Fruit fly (Drosophila melanogaster) whole organism, wandering third instar larva: ENCODE measurements around the gene CG2247.

Source experiments
- Abd-B ChIP-seq: fragments of >200 bp; optimal IDR thresholded peaks from 2 replicates; lab custom pipeline; 2017; ENCODE audit warnings: missing biosample characterization, missing genetic modification characterization
- CG9705 ChIP-seq: fragments of 200-800 bp; sonication (Bioruptor generic); optimal IDR thresholded peaks from 2 replicates; lab custom pipeline; 2018; ENCODE audit warnings: missing biosample characterization, mild to moderate bottlenecking, missing genetic modification characterization
- Dfd ChIP-seq: fragments of >200 bp; optimal IDR thresholded peaks from 2 replicates; lab custom pipeline; 2017; ENCODE audit warnings: missing biosample characterization, missing genetic modification characterization
- Dif ChIP-seq: fragments of 200-275, 200-300 bp; sonication (Bioruptor generic); optimal IDR thresholded peaks from 2 replicates; lab custom pipeline; 2018; ENCODE audit warnings: missing biosample characterization, missing genetic modification characterization; ENCODE audit not compliant: partially characterized antibody
- GATAd ChIP-seq: sonication (Bioruptor generic); optimal IDR thresholded peaks from 2 replicates; lab custom pipeline; 2016; ENCODE audit warnings: missing biosample characterization, missing genetic modification characterization
- HLH106 ChIP-seq: fragments of 200-800 bp; optimal IDR thresholded peaks from 3 replicates; lab custom pipeline; 2019; ENCODE audit warnings: missing biosample characterization, mild to moderate bottlenecking, missing genetic modification characterization, moderate library complexity
- Hnf4 ChIP-seq: fragments of 200-800 bp; sonication (Bioruptor generic); optimal IDR thresholded peaks from 2 replicates; lab custom pipeline; 2016; ENCODE audit warnings: missing biosample characterization, mild to moderate bottlenecking, missing genetic modification characterization
- Hr78 ChIP-seq: fragments of >200 bp; optimal IDR thresholded peaks from 2 replicates; lab custom pipeline; 2017; ENCODE audit warnings: missing biosample characterization, missing genetic modification characterization
- Hr83 ChIP-seq: fragments of 200-300 bp; sonication (Bioruptor generic); optimal IDR thresholded peaks from 2 replicates; lab custom pipeline; 2016; ENCODE audit warnings: missing biosample characterization, mild to moderate bottlenecking, missing genetic modification characterization, moderate library complexity; ENCODE audit not compliant: poor library complexity, severe bottlenecking
- Mio ChIP-seq: sonication (Bioruptor generic); optimal IDR thresholded peaks from 2 replicates; lab custom pipeline; 2016; ENCODE audit warnings: missing biosample characterization, missing genetic modification characterization
- Myc ChIP-seq: fragments of >200 bp; optimal IDR thresholded peaks from 2 replicates; lab custom pipeline; 2017
- N ChIP-seq: fragments of >200 bp; optimal IDR thresholded peaks from 2 replicates; lab custom pipeline; 2018; ENCODE audit warnings: missing biosample characterization, missing external identifiers, missing genetic modification characterization
- OdsH ChIP-seq: fragments of 200-800 bp; sonication (Bioruptor generic); optimal IDR thresholded peaks from 2 replicates; lab custom pipeline; 2016; ENCODE audit warnings: missing biosample characterization, mild to moderate bottlenecking, missing genetic modification characterization
- Rel ChIP-seq, 2 experiments: fragments of 200-800 bp; sonication (Bioruptor generic) in 1 of 2; optimal IDR thresholded peaks; 2 replicates in 1 of 2; 3 replicates in 1 of 2; lab custom pipeline; 2016 to 2019; ENCODE audit warnings: mild to moderate bottlenecking in 2 of 2, missing biosample characterization in 2 of 2, missing genetic modification characterization in 2 of 2, moderate library complexity in 1 of 2
- Sp1 ChIP-seq: fragments of 200-800 bp; sonication (Bioruptor generic); optimal IDR thresholded peaks from 3 replicates; lab custom pipeline; 2019; ENCODE audit warnings: missing biosample characterization, mild to moderate bottlenecking, missing genetic modification characterization, moderate library complexity
- Vsx2 ChIP-seq: fragments of 200-300, 225-300 bp; sonication (Bioruptor generic); optimal IDR thresholded peaks from 2 replicates; lab custom pipeline; 2018; ENCODE audit warnings: missing biosample characterization, missing genetic modification characterization; ENCODE audit not compliant: partially characterized antibody
- br ChIP-seq: fragments of 200-800 bp; sonication (Bioruptor generic); optimal IDR thresholded peaks from 2 replicates; lab custom pipeline; 2016; ENCODE audit warnings: missing biosample characterization, missing genetic modification characterization
- brk ChIP-seq: fragments of 200-800 bp; sonication (Bioruptor generic); optimal IDR thresholded peaks from 2 replicates; lab custom pipeline; 2016; ENCODE audit warnings: missing biosample characterization, mild to moderate bottlenecking, missing genetic modification characterization
- dl ChIP-seq, 2 experiments: fragments of 175-275, 200-275 bp in 1 of 2; fragments of 200-275 bp in 1 of 2; sonication (Bioruptor generic); optimal IDR thresholded peaks; lab custom pipeline; 2018; ENCODE audit warnings: mild to moderate bottlenecking in 2 of 2, missing biosample characterization in 2 of 2, missing genetic modification characterization in 2 of 2, moderate library complexity in 2 of 2; ENCODE audit not compliant: partially characterized antibody in 2 of 2, insufficient read depth in 1 of 2
- dmrt93B ChIP-seq: fragments of 200-800 bp; sonication (Bioruptor generic); optimal IDR thresholded peaks from 2 replicates; lab custom pipeline; 2018; ENCODE audit warnings: missing biosample characterization, mild to moderate bottlenecking, missing genetic modification characterization
- dsf ChIP-seq: sonication (Bioruptor generic); optimal IDR thresholded peaks from 2 replicates; lab custom pipeline; 2016; ENCODE audit warnings: missing biosample characterization, missing genetic modification characterization, borderline replicate concordance
- foxo ChIP-seq, 2 experiments: fragments of 200-800 bp; sonication (Bioruptor generic); optimal IDR thresholded peaks; 2 replicates in 1 of 2; 3 replicates in 1 of 2; lab custom pipeline; 2016 to 2017; ENCODE audit warnings: missing biosample characterization in 2 of 2, missing genetic modification characterization in 2 of 2
- fru ChIP-seq: fragments of 200-800 bp; sonication (Bioruptor generic); optimal IDR thresholded peaks from 3 replicates; lab custom pipeline; 2016; ENCODE audit warnings: missing biosample characterization, mild to moderate bottlenecking, missing genetic modification characterization
- h ChIP-seq: fragments of 200-800 bp; sonication (Bioruptor generic); optimal IDR thresholded peaks from 3 replicates; lab custom pipeline; 2016; ENCODE audit warnings: missing biosample characterization, mild to moderate bottlenecking, missing genetic modification characterization
- jim ChIP-seq: fragments of 175-275, 200-325 bp; sonication (Bioruptor generic); optimal IDR thresholded peaks from 2 replicates; lab custom pipeline; 2016; ENCODE audit warnings: missing biosample characterization, mild to moderate bottlenecking, missing genetic modification characterization
- lola ChIP-seq: fragments of >200 bp; optimal IDR thresholded peaks from 2 replicates; lab custom pipeline; 2017; ENCODE audit warnings: missing biosample characterization, missing genetic modification characterization
- pan ChIP-seq: fragments of >200 bp; optimal IDR thresholded peaks from 2 replicates; lab custom pipeline; 2017
- psq ChIP-seq: fragments of 200-800 bp; sonication (Bioruptor generic); optimal IDR thresholded peaks from 3 replicates; lab custom pipeline; 2017; ENCODE audit warnings: missing biosample characterization, mild to moderate bottlenecking, missing genetic modification characterization, moderate library complexity
- rgr ChIP-seq: fragments of 200-800 bp; sonication (Bioruptor generic); optimal IDR thresholded peaks from 3 replicates; lab custom pipeline; 2016; ENCODE audit warnings: missing biosample characterization, mild to moderate bottlenecking, missing genetic modification characterization
- sage ChIP-seq: fragments of 200-800 bp; sonication (Bioruptor generic); optimal IDR thresholded peaks from 2 replicates; lab custom pipeline; 2016; ENCODE audit warnings: missing biosample characterization, mild to moderate bottlenecking, missing genetic modification characterization
- sv ChIP-seq: fragments of 200-800 bp; sonication (Bioruptor generic); optimal IDR thresholded peaks from 3 replicates; lab custom pipeline; 2016; ENCODE audit warnings: missing biosample characterization, missing genetic modification characterization
- tai ChIP-seq: sonication (Bioruptor generic); optimal IDR thresholded peaks from 2 replicates; lab custom pipeline; 2016; ENCODE audit warnings: missing biosample characterization, missing genetic modification characterization
- usp ChIP-seq: fragments of >200 bp; optimal IDR thresholded peaks from 2 replicates; lab custom pipeline; 2017; ENCODE audit warnings: missing biosample characterization, missing genetic modification characterization
- woc ChIP-seq: sonication (Bioruptor generic); optimal IDR thresholded peaks from 2 replicates; lab custom pipeline; 2016; ENCODE audit warnings: missing biosample characterization, mild to moderate bottlenecking, missing genetic modification characterization

The CG2247 gene

dm6 chrX:11621866-11622648 is 10.6 kb upstream of the CG2247 start, which contains the start of gene Ptp10D:
TSS of gene Ptp10D (plus strand) at chrX:11622015.
- no peak for TF ChIP-seq Mio
- no peak for TF ChIP-seq dsf (GFP tag; lab: Kevin White, UChicago)
- peak; percentile 28 for TF ChIP-seq Dfd (GFP tag; lab: Kevin White, UChicago)
- peak; percentile 75 for TF ChIP-seq Hr83
- no peak for TF ChIP-seq fru
- TF ChIP-seq N (GFP tag; lab: Kevin White, UChicago) = no peak
- TF ChIP-seq h (GFP tag; lab: Kevin White, UChicago) = peak; percentile 88
- TF ChIP-seq psq (GFP tag; lab: Kevin White, UChicago) = peak; percentile 22
- no peak for TF ChIP-seq br (GFP tag; lab: Kevin White, UChicago)
- TF ChIP-seq jim (GFP tag; lab: Kevin White, UChicago) = peak; percentile 34
- no peak for TF ChIP-seq sage (GFP tag; lab: Kevin White, UChicago)
- TF ChIP-seq Hnf4 (GFP tag; lab: Kevin White, UChicago) = peak; percentile 42
- TF ChIP-seq brk = no peak
- no peak for TF ChIP-seq tai (GFP tag; lab: Kevin White, UChicago)
- TF ChIP-seq dl (GFP tag; optimal IDR thresholded peaks at IDR 0.05; lab: Kevin White, UChicago; ENCODE audit: insufficient read depth in 1 of 2, partially characterized antibody in 2 of 2) = peak in 1 of 2 experiments; percentile 4
- TF ChIP-seq GATAd = no peak
- TF ChIP-seq sv (GFP tag; lab: Kevin White, UChicago) = peak; percentile 1
- TF ChIP-seq lola (GFP tag; lab: Kevin White, UChicago) = no peak
- TF ChIP-seq OdsH (GFP tag; lab: Kevin White, UChicago) = peak; percentile 12
- no peak for TF ChIP-seq pan (lab: Kevin White, UChicago)
- no peak for TF ChIP-seq Rel (GFP tag; optimal IDR thresholded peaks at IDR 0.05; lab: Kevin White, UChicago)
- peak; percentile 10 for TF ChIP-seq Rel (tag; optimal IDR thresholded peaks at IDR 0.05; lab: Kevin White, UChicago)
- TF ChIP-seq CG9705 (GFP tag; lab: Kevin White, UChicago) = no peak
- TF ChIP-seq Sp1 (GFP tag; lab: Kevin White, UChicago) = peak; percentile 22

- TF ChIP-seq Myc (lab: Kevin White, UChicago) (peak; percentile 14), Hnf4 (GFP tag; lab: Kevin White, UChicago) (no peak), usp (no peak), Rel (GFP tag; optimal IDR thresholded peaks at IDR 0.05; lab: Kevin White, UChicago) (no peak), Rel (tag; optimal IDR thresholded peaks at IDR 0.05; lab: Kevin White, UChicago) (no peak), dmrt93B (no peak)
Observed at dm6 chrX:11621315-11621865, 9.9 kb upstream of the CG2247 start.

- no peak for TF ChIP-seq usp
- TF ChIP-seq Myc (lab: Kevin White, UChicago) = no peak
- TF ChIP-seq HLH106 = no peak
- no peak for TF ChIP-seq woc
- no peak for TF ChIP-seq Hnf4 (GFP tag; lab: Kevin White, UChicago)
- no peak for TF ChIP-seq Vsx2 (GFP tag; lab: Kevin White, UChicago)
- no peak for TF ChIP-seq Dif (GFP tag; lab: Kevin White, UChicago)
- no peak for TF ChIP-seq dmrt93B
Observed at dm6 chrX:11620527-11620926, 9.1 kb upstream of the CG2247 start.

dm6 chrX:11619617-11620016 is 8.2 kb upstream of the CG2247 start:
- no peak for TF ChIP-seq h (GFP tag; lab: Kevin White, UChicago)
- no peak for TF ChIP-seq sv (GFP tag; lab: Kevin White, UChicago)
- no peak for TF ChIP-seq rgr (GFP tag; lab: Kevin White, UChicago)
- no peak for TF ChIP-seq Dfd (GFP tag; lab: Kevin White, UChicago)
- TF ChIP-seq brk = no peak
- TF ChIP-seq dl (GFP tag; optimal IDR thresholded peaks at IDR 0.05; lab: Kevin White, UChicago; ENCODE audit: insufficient read depth in 1 of 2, partially characterized antibody in 2 of 2) = no peak
- TF ChIP-seq jim (GFP tag; lab: Kevin White, UChicago) = no peak
- no peak for TF ChIP-seq Hr78 (GFP tag; lab: Kevin White, UChicago)
- TF ChIP-seq Dif (GFP tag; lab: Kevin White, UChicago) = no peak
- TF ChIP-seq tai (GFP tag; lab: Kevin White, UChicago) = no peak
- TF ChIP-seq Hr83 = no peak
- TF ChIP-seq pan (lab: Kevin White, UChicago) = no peak
- no peak for TF ChIP-seq foxo (GFP tag; optimal IDR thresholded peaks at IDR 0.05; lab: Kevin White, UChicago)
- TF ChIP-seq Abd-B = no peak
